Worm (Caenorhabditis elegans) whole organism, L1 larva: ENCODE results near the gene C13C4.6.

Source experiments
- alr-1 ChIP-seq: fragments of 200-800 bp; sonication (Bioruptor generic); optimal IDR thresholded peaks from 2 replicates; lab custom pipeline; 2018; ENCODE audit warnings: borderline replicate concordance, mild to moderate bottlenecking, missing genetic modification characterization, missing compliant biosample characterization
- ceh-82 ChIP-seq, 3 experiments: fragments of 150-350 bp in 1 of 3; sonication (generic microtip) in 2 of 3; optimal IDR thresholded peaks; 2 replicates each; lab custom pipeline; 2014 to 2017; ENCODE audit warnings: missing biosample characterization in 3 of 3, missing genetic modification characterization in 3 of 3
- elt-3 ChIP-seq, 6 experiments: fragments of 150-350 bp in 1 of 6; sonication (generic microtip); optimal IDR thresholded peaks; 2 replicates each; lab custom pipeline; 2017 to 2018; ENCODE audit warnings: missing biosample characterization in 6 of 6, missing genetic modification characterization in 6 of 6, inconsistent platforms in 1 of 6
- jun-1 ChIP-seq: fragments of 150-350 bp; optimal IDR thresholded peaks from 2 replicates; lab custom pipeline; 2014; ENCODE audit warnings: missing biosample characterization, missing genetic modification reagents, missing genetic modification characterization
- mdl-1 ChIP-seq, 2 experiments: fragments of 150-350 bp; optimal IDR thresholded peaks; 2 replicates each; lab custom pipeline; 2014 to 2017; ENCODE audit warnings: missing biosample characterization in 2 of 2, missing genetic modification characterization in 2 of 2, inconsistent platforms in 1 of 2
- mep-1 ChIP-seq: fragments of 150-350 bp; optimal IDR thresholded peaks from 2 replicates; lab custom pipeline; 2014; ENCODE audit warnings: missing biosample characterization, missing genetic modification characterization
- nhr-12 ChIP-seq: sonication (generic microtip); optimal IDR thresholded peaks from 2 replicates; lab custom pipeline; 2017; ENCODE audit warnings: missing biosample characterization, missing genetic modification characterization
- nhr-237 ChIP-seq: fragments of 150-350 bp; optimal IDR thresholded peaks from 2 replicates; lab custom pipeline; 2014; ENCODE audit warnings: missing biosample characterization, missing genetic modification characterization
- nhr-47 ChIP-seq: sonication (generic microtip); optimal IDR thresholded peaks from 2 replicates; lab custom pipeline; 2016; ENCODE audit warnings: mild to moderate bottlenecking, missing genetic modification characterization, moderate library complexity, missing compliant biosample characterization
- nhr-77 ChIP-seq: fragments of 150-350 bp; optimal IDR thresholded peaks from 2 replicates; lab custom pipeline; 2014; ENCODE audit warnings: missing biosample characterization, missing genetic modification characterization
- snpc-4 ChIP-seq: fragments of 150-350 bp; optimal IDR thresholded peaks from 2 replicates; lab custom pipeline; 2014; ENCODE audit warnings: missing biosample characterization, missing genetic modification characterization
- ztf-4 ChIP-seq: fragments of 150-350 bp; optimal IDR thresholded peaks from 2 replicates; lab custom pipeline; 2014; ENCODE audit warnings: missing biosample characterization, missing genetic modification characterization

DNA sequence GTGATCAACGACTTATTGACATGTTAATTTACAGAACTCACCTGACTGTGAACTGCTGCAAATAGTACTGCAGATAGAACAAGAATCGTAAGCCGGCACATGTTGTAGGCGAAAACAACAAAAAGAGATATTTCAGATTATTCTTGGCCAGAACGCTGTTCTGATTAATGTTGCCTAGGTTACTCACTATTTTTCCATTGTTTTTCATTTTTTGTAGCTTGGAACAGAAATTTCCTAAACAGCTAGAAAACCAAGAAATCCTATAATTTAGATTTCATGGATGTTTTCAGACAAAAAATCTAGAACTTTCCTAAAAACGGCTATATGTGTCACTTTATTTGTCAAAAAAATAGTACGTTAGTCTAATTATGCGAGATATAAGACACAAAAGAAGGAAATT, 33.2 kb downstream of the C13C4.6 start, which contains the start of gene C27A7.9:
- no peak for TF ChIP-seq jun-1 (tag; lab: Kevin White, UChicago)
- TF ChIP-seq ceh-82 (tag; optimal IDR thresholded peaks at IDR 0.05; lab: Kevin White, UChicago), result no peak
- no peak for TF ChIP-seq alr-1 (tag; lab: Kevin White, UChicago)
- no peak for TF ChIP-seq elt-3 (tag; optimal IDR thresholded peaks at IDR 0.05; lab: Kevin White, UChicago)
- TF ChIP-seq mdl-1 (tag; optimal IDR thresholded peaks at IDR 0.05; lab: Kevin White, UChicago), result no peak
- no peak for TF ChIP-seq nhr-47
- TF ChIP-seq mep-1 (tag; lab: Kevin White, UChicago), result no peak
- no peak for TF ChIP-seq snpc-4
- TF ChIP-seq ztf-4 (tag; lab: Kevin White, UChicago), result no peak
- no peak for TF ChIP-seq nhr-77 (tag; lab: Kevin White, UChicago)
- TF ChIP-seq nhr-237, result no peak
- no peak for TF ChIP-seq nhr-12
